Worm (Caenorhabditis elegans) whole organism, early embryonic: ENCODE measurements around the gene mam-4.

Experiments
- ceh-13 ChIP-seq: fragments of 200-800 bp; sonication (Bioruptor generic); optimal IDR thresholded peaks from 2 replicates; lab custom pipeline; 2018; ENCODE audit warnings: mild to moderate bottlenecking, missing genetic modification characterization, missing compliant biosample characterization
- tbx-11 ChIP-seq: fragments of 200-800 bp; sonication (Bioruptor generic); IDR thresholded peaks from 2 replicates; pipeline ENCODE4 v1.3.6; 2022; ENCODE audit warnings: missing genetic modification characterization, missing compliant biosample characterization
- tra-4 ChIP-seq: sonication (generic microtip); optimal IDR thresholded peaks from 2 replicates; lab custom pipeline; 2017; ENCODE audit warnings: missing genetic modification characterization, missing compliant biosample characterization

DNA sequence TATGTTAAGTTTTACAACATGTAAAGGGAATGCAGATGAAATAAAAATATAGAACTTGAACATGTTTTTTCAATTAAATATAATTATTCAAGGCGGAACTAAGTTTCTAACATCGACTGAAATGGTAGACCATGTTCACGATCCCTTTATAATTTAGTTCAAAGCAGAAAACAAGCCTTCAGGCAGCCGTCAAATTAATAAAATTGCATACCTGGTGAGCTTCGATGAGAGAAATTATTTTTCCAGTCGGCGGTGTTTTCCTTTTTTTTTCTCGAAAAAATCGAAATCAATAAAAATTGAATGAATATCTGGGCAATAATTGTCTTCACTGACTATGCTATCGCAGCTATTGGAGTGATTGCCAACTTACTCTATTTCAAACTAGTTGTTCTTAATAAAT is 42.9 kb downstream of the mam-4 start, which contains the start of gene C03E10.1:
- TF ChIP-seq ceh-13 = no peak
- TF ChIP-seq tbx-11 (GFP tag; lab: Robert Waterston, UW) = no peak
- no peak for TF ChIP-seq tra-4 (tag; lab: Kevin White, UChicago)
